Fruit fly (Drosophila melanogaster) whole organism: Measurements from ENCODE around the gene mGluR.

ENCODE experiments used
- CG8478 ChIP-seq: fragments of >200 bp; optimal IDR thresholded peaks from 2 replicates; lab custom pipeline; 2018; ENCODE audit warnings: inconsistent platforms
- Dll ChIP-seq: fragments of >200 bp; optimal IDR thresholded peaks from 2 replicates; lab custom pipeline; 2017
- EcR ChIP-seq, 2 experiments: fragments of >200 bp; optimal IDR thresholded peaks; 2 replicates each; lab custom pipeline; 2017; ENCODE audit warnings: missing biosample characterization in 2 of 2, missing genetic modification characterization in 2 of 2, missing genetic modification reagents in 2 of 2
- pan ChIP-seq: fragments of >200 bp; optimal IDR thresholded peaks from 2 replicates; lab custom pipeline; 2017
- psq ChIP-seq: fragments of >200 bp; optimal IDR thresholded peaks from 2 replicates; lab custom pipeline; 2017
- usp ChIP-seq: fragments of >200 bp; optimal IDR thresholded peaks from 2 replicates; lab custom pipeline; 2017; ENCODE audit warnings: missing biosample characterization, missing genetic modification characterization, mixed read lengths

mGluR gene

dm6 chr4:958093-958649 is 21.6 kb downstream of the mGluR start, which contains the start of gene 4E-T:
4E-T (minus strand) TSS chr4:958392.
- TF ChIP-seq psq (no peak), CG8478 (no peak), EcR (GFP tag; optimal IDR thresholded peaks at IDR 0.05; lab: Kevin White, UChicago) (no peak), usp (GFP tag; lab: Kevin White, UChicago) (no peak), Dll (no peak), pan (lab: Kevin White, UChicago) (no peak)

- TF ChIP-seq pan (lab: Kevin White, UChicago) = no peak
- TF ChIP-seq Dll = no peak
- no peak for TF ChIP-seq EcR (GFP tag; optimal IDR thresholded peaks at IDR 0.05; lab: Kevin White, UChicago)
- no peak for TF ChIP-seq CG8478
- TF ChIP-seq psq = no peak
- no peak for TF ChIP-seq usp (GFP tag; lab: Kevin White, UChicago)
Measured at dm6 chr4:959110-959920, 22.7 kb downstream of the mGluR start.

dm6 chr4:959921-960536 is 23.4 kb downstream of the mGluR start:
- TF ChIP-seq psq (no peak), Dll (no peak), pan (lab: Kevin White, UChicago) (no peak), usp (GFP tag; lab: Kevin White, UChicago) (no peak), CG8478 (no peak), EcR (GFP tag; optimal IDR thresholded peaks at IDR 0.05; lab: Kevin White, UChicago) (no peak)

- no peak for TF ChIP-seq Dll
- no peak for TF ChIP-seq EcR (GFP tag; optimal IDR thresholded peaks at IDR 0.05; lab: Kevin White, UChicago)
- no peak for TF ChIP-seq psq
- TF ChIP-seq usp (GFP tag; lab: Kevin White, UChicago) = no peak
- TF ChIP-seq CG8478 = no peak
- no peak for TF ChIP-seq pan (lab: Kevin White, UChicago)
Measured at dm6 chr4:961045-961576, 24.5 kb downstream of the mGluR start.

- no peak for TF ChIP-seq EcR (GFP tag; optimal IDR thresholded peaks at IDR 0.05; lab: Kevin White, UChicago)
- TF ChIP-seq pan (lab: Kevin White, UChicago) = no peak
- no peak for TF ChIP-seq usp (GFP tag; lab: Kevin White, UChicago)
- TF ChIP-seq CG8478 = no peak
- no peak for TF ChIP-seq psq
- no peak for TF ChIP-seq Dll
Measured at dm6 chr4:963193-963592, 26.6 kb downstream of the mGluR start.

- TF ChIP-seq CG8478 (no peak), usp (GFP tag; lab: Kevin White, UChicago) (no peak), psq (no peak), Dll (no peak), pan (lab: Kevin White, UChicago) (no peak)
Measured at dm6 chr4:963717-964116, 27.1 kb downstream of the mGluR start.

- TF ChIP-seq pan (lab: Kevin White, UChicago) (no peak), EcR (GFP tag; optimal IDR thresholded peaks at IDR 0.05; lab: Kevin White, UChicago) (no peak), Dll (no peak), psq (no peak), CG8478 (no peak), usp (GFP tag; lab: Kevin White, UChicago) (no peak)
Measured at dm6 chr4:971084-971483, 34.5 kb downstream of the mGluR start.

dm6 chr4:974632-975031 is 38.0 kb downstream of the mGluR start:
- TF ChIP-seq usp (GFP tag; lab: Kevin White, UChicago) = no peak
- TF ChIP-seq CG8478 = no peak
- TF ChIP-seq pan (lab: Kevin White, UChicago) = no peak
- no peak for TF ChIP-seq EcR (GFP tag; optimal IDR thresholded peaks at IDR 0.05; lab: Kevin White, UChicago)
- no peak for TF ChIP-seq psq

dm6 chr4:976569-976968 is 40.0 kb downstream of the mGluR start:
- TF ChIP-seq Dll = no peak
- TF ChIP-seq EcR (GFP tag; optimal IDR thresholded peaks at IDR 0.05; lab: Kevin White, UChicago) = no peak
- TF ChIP-seq pan (lab: Kevin White, UChicago) = no peak
- no peak for TF ChIP-seq usp (GFP tag; lab: Kevin White, UChicago)
- TF ChIP-seq psq = no peak
- TF ChIP-seq CG8478 = no peak

dm6 chr4:978439-978911 is 41.9 kb downstream of the mGluR start, which contains the start of gene fuss:
fuss (minus strand) TSS chr4:978489.
- no peak for TF ChIP-seq CG8478
- no peak for TF ChIP-seq pan (lab: Kevin White, UChicago)
- TF ChIP-seq usp (GFP tag; lab: Kevin White, UChicago) = no peak
- TF ChIP-seq EcR (GFP tag; optimal IDR thresholded peaks at IDR 0.05; lab: Kevin White, UChicago) = no peak
- TF ChIP-seq psq = no peak
- no peak for TF ChIP-seq Dll

- no peak for TF ChIP-seq CG8478
- no peak for TF ChIP-seq EcR (GFP tag; optimal IDR thresholded peaks at IDR 0.05; lab: Kevin White, UChicago)
- TF ChIP-seq usp (GFP tag; lab: Kevin White, UChicago) = no peak
- TF ChIP-seq psq = no peak
- no peak for TF ChIP-seq Dll
- TF ChIP-seq pan (lab: Kevin White, UChicago) = no peak
Measured at dm6 chr4:979634-980474, 43.2 kb downstream of the mGluR start.
